Worm (Caenorhabditis elegans) whole organism, young adult: Measurements from ENCODE around the gene sqv-3.

Source experiments
- B0336.3 ChIP-seq: fragments of 200-800 bp; sonication (Bioruptor generic); IDR thresholded peaks from 2 replicates; pipeline ENCODE4 v1.3.6; 2022; ENCODE audit warnings: missing genetic modification characterization, missing compliant biosample characterization
- F33H1.4 ChIP-seq: fragments of 200-800 bp; sonication (Bioruptor generic); IDR thresholded peaks from 2 replicates; pipeline ENCODE4 v1.3.6; 2022; ENCODE audit warnings: missing genetic modification reagents, missing genetic modification characterization, missing compliant biosample characterization
- F49E8.2 ChIP-seq: sonication (generic microtip); optimal IDR thresholded peaks from 3 replicates; lab custom pipeline; 2017; ENCODE audit warnings: missing genetic modification characterization, mild to moderate bottlenecking, missing compliant biosample characterization, antibody characterized with exemption, moderate library complexity; ENCODE audit not compliant: insufficient read depth
- F55B11.4 ChIP-seq: sonication (generic microtip); optimal IDR thresholded peaks from 2 replicates; lab custom pipeline; 2016; ENCODE audit warnings: missing compliant biosample characterization, missing genetic modification characterization, borderline replicate concordance; ENCODE audit not compliant: insufficient read depth
- T07F8.4 ChIP-seq: sonication (generic microtip); optimal IDR thresholded peaks from 2 replicates; lab custom pipeline; 2016; ENCODE audit warnings: mild to moderate bottlenecking, missing genetic modification characterization, moderate library complexity, missing compliant biosample characterization
- Y53F4B.3 ChIP-seq: fragments of 200-800 bp; sonication (Bioruptor generic); IDR thresholded peaks from 2 replicates; pipeline ENCODE4 v1.3.6; 2022; ENCODE audit warnings: missing genetic modification reagents, missing genetic modification characterization, missing compliant biosample characterization
- Y53G8AR.9 ChIP-seq: fragments of 200-800 bp; sonication (Bioruptor generic); conservative IDR thresholded peaks from 2 replicates; pipeline ENCODE4 v1.3.6; 2022; ENCODE audit warnings: missing genetic modification reagents, missing genetic modification characterization, missing compliant biosample characterization
- Y56A3A.18 ChIP-seq: fragments of 200-800 bp; sonication (Bioruptor generic); IDR thresholded peaks from 2 replicates; pipeline ENCODE4 v1.3.6; 2022; ENCODE audit warnings: missing genetic modification reagents, missing genetic modification characterization, missing compliant biosample characterization
- Y79H2A.3 ChIP-seq: fragments of 200-800 bp; sonication (Bioruptor generic); conservative IDR thresholded peaks from 2 replicates; pipeline ENCODE4 v1.3.6; 2022; ENCODE audit warnings: missing genetic modification reagents, missing genetic modification characterization, missing compliant biosample characterization
- Y95B8A.8 ChIP-seq: fragments of 200-800 bp; sonication (Bioruptor generic); IDR thresholded peaks from 2 replicates; pipeline ENCODE4 v1.3.6; 2022; ENCODE audit warnings: missing genetic modification reagents, missing genetic modification characterization, missing compliant biosample characterization
- ZK185.1 ChIP-seq: sonication (generic microtip); optimal IDR thresholded peaks from 2 replicates; lab custom pipeline; 2016; ENCODE audit warnings: mild to moderate bottlenecking, missing genetic modification characterization, missing compliant biosample characterization; ENCODE audit not compliant: poor library complexity, severe bottlenecking
- ama-1 ChIP-seq, 3 experiments: fragments of 150-350 bp in 1 of 3; sonication (generic microtip) in 2 of 3; optimal IDR thresholded peaks; 2 replicates each; lab custom pipeline; 2014 to 2018; ENCODE audit warnings: missing biosample characterization in 2 of 3, missing genetic modification characterization in 2 of 3, missing genetic modification reagents in 2 of 3
- aptf-2 ChIP-seq: fragments of 200-800 bp; sonication (Bioruptor generic); conservative IDR thresholded peaks from 2 replicates; pipeline ENCODE4 v1.3.6; 2022; ENCODE audit warnings: missing genetic modification reagents, missing genetic modification characterization, missing compliant biosample characterization
- aptf-3 ChIP-seq: fragments of 200-800 bp; sonication (Bioruptor generic); IDR thresholded peaks from 2 replicates; pipeline ENCODE4 v1.3.6; 2022; ENCODE audit warnings: missing genetic modification characterization, missing compliant biosample characterization
- athp-1 ChIP-seq: sonication (generic microtip); optimal IDR thresholded peaks from 2 replicates; lab custom pipeline; 2017; ENCODE audit warnings: mild to moderate bottlenecking, missing genetic modification characterization, missing compliant biosample characterization
- attf-6 ChIP-seq: fragments of 200-800 bp; sonication (Bioruptor generic); IDR thresholded peaks from 2 replicates; pipeline ENCODE4 v1.3.6; 2022; ENCODE audit warnings: missing genetic modification reagents, missing genetic modification characterization, missing compliant biosample characterization
- bed-1 ChIP-seq: fragments of 200-800 bp; sonication (Bioruptor generic); IDR thresholded peaks from 2 replicates; pipeline ENCODE4 v1.3.6; 2022; ENCODE audit warnings: missing genetic modification reagents, missing genetic modification characterization, missing compliant biosample characterization
- cebp-1 ChIP-seq, 2 experiments: fragments of 200-800 bp in 1 of 2; sonication (Bioruptor generic) in 1 of 2; sonication (generic microtip) in 1 of 2; IDR thresholded peaks in 1 of 2; optimal IDR thresholded peaks in 1 of 2; 2 replicates each; pipeline versions ENCODE4 v1.3.6 to Lab custom; 2017 to 2022; ENCODE audit warnings: missing compliant biosample characterization in 2 of 2, missing genetic modification characterization in 2 of 2, mild to moderate bottlenecking in 1 of 2, missing genetic modification reagents in 1 of 2, moderate library complexity in 1 of 2
- ceh-100 ChIP-seq: fragments of 200-800 bp; sonication (Bioruptor generic); IDR thresholded peaks from 2 replicates; pipeline ENCODE4 v1.3.6; 2022; ENCODE audit warnings: missing genetic modification reagents, missing genetic modification characterization, missing compliant biosample characterization
- ceh-40 ChIP-seq: fragments of 200-800 bp; sonication (Bioruptor generic); IDR thresholded peaks from 2 replicates; pipeline ENCODE4 v1.3.6; 2022; ENCODE audit warnings: missing genetic modification characterization, missing compliant biosample characterization
- ceh-79 ChIP-seq: sonication (generic microtip); optimal IDR thresholded peaks from 2 replicates; lab custom pipeline; 2017; ENCODE audit warnings: mild to moderate bottlenecking, missing genetic modification characterization, missing compliant biosample characterization
- die-1 ChIP-seq: sonication (generic microtip); optimal IDR thresholded peaks from 2 replicates; lab custom pipeline; 2016; ENCODE audit warnings: missing genotype, mild to moderate bottlenecking, missing genetic modification characterization, missing compliant biosample characterization
- dox-1 ChIP-seq: fragments of 200-800 bp; sonication (Bioruptor generic); IDR thresholded peaks from 2 replicates; pipeline ENCODE4 v1.3.6; 2022; ENCODE audit warnings: missing genetic modification reagents, missing genetic modification characterization, missing compliant biosample characterization
- efl-1 ChIP-seq: fragments of 150-350 bp; optimal IDR thresholded peaks from 2 replicates; lab custom pipeline; 2014; ENCODE audit warnings: missing biosample characterization, missing genetic modification reagents, missing genetic modification characterization
- egl-18 ChIP-seq: fragments of 200-800 bp; sonication (Bioruptor generic); IDR thresholded peaks from 2 replicates; pipeline ENCODE4 v1.3.6; 2022; ENCODE audit warnings: missing genetic modification reagents, missing genetic modification characterization, missing compliant biosample characterization
- ekl-4 ChIP-seq: fragments of 200-800 bp; sonication (Bioruptor generic); IDR thresholded peaks from 2 replicates; pipeline ENCODE4 v1.3.6; 2022; ENCODE audit warnings: missing genetic modification reagents, missing genetic modification characterization, missing compliant biosample characterization
- him-1 ChIP-seq: sonication (generic microtip); optimal IDR thresholded peaks from 2 replicates; lab custom pipeline; 2016; ENCODE audit warnings: missing genotype, missing genetic modification reagents, missing genetic modification characterization, missing compliant biosample characterization
- hmg-1.2 ChIP-seq: fragments of 200-800 bp; sonication (Bioruptor generic); IDR thresholded peaks from 2 replicates; pipeline ENCODE4 v1.3.6; 2022; ENCODE audit warnings: missing genetic modification reagents, missing genetic modification characterization, missing compliant biosample characterization
- hrde-1 ChIP-seq: sonication (generic microtip); optimal IDR thresholded peaks from 2 replicates; lab custom pipeline; 2016; ENCODE audit warnings: missing genetic modification characterization, mild to moderate bottlenecking, missing compliant biosample characterization, moderate library complexity, missing genotype, missing genetic modification reagents, borderline replicate concordance
- hsf-1 ChIP-seq: fragments of 200-800 bp; sonication (Bioruptor generic); IDR thresholded peaks from 2 replicates; pipeline ENCODE4 v1.3.6; 2022; ENCODE audit warnings: missing genetic modification reagents, missing genetic modification characterization, missing compliant biosample characterization
- lag-1 ChIP-seq: fragments of 200-800 bp; sonication (Bioruptor generic); IDR thresholded peaks from 2 replicates; pipeline ENCODE4 v1.3.6; 2022; ENCODE audit warnings: missing genetic modification reagents, missing genetic modification characterization, missing compliant biosample characterization
- lin-26 ChIP-seq: fragments of 200-800 bp; sonication (Bioruptor generic); IDR thresholded peaks from 2 replicates; pipeline ENCODE4 v1.3.6; 2022; ENCODE audit warnings: missing genetic modification reagents, missing genetic modification characterization, missing compliant biosample characterization
- lin-35 ChIP-seq, 3 experiments: fragments of 150-350 bp in 2 of 3; sonication (generic microtip) in 1 of 3; optimal IDR thresholded peaks; 2 replicates each; lab custom pipeline; 2014 to 2018; ENCODE audit warnings: missing biosample characterization in 3 of 3, missing genetic modification characterization in 3 of 3, missing genetic modification reagents in 3 of 3
- lir-1 ChIP-seq: fragments of 200-800 bp; sonication (Bioruptor generic); conservative IDR thresholded peaks from 2 replicates; pipeline ENCODE4 v1.3.6; 2022; ENCODE audit warnings: missing genetic modification reagents, missing genetic modification characterization, missing compliant biosample characterization
- madf-8 ChIP-seq: fragments of 200-800 bp; sonication (Bioruptor generic); conservative IDR thresholded peaks from 2 replicates; pipeline ENCODE4 v1.3.6; 2022; ENCODE audit warnings: missing genetic modification reagents, missing genetic modification characterization, missing compliant biosample characterization
- nhr-179 ChIP-seq: sonication (generic microtip); optimal IDR thresholded peaks from 2 replicates; lab custom pipeline; 2016; ENCODE audit warnings: mild to moderate bottlenecking, missing genetic modification characterization, missing compliant biosample characterization
- nhr-90 ChIP-seq: sonication (generic microtip); optimal IDR thresholded peaks from 2 replicates; lab custom pipeline; 2016; ENCODE audit warnings: missing genotype, mild to moderate bottlenecking, missing genetic modification characterization, missing compliant biosample characterization
- pha-4 ChIP-seq: fragments of 150-350 bp; sonication (generic microtip); optimal IDR thresholded peaks from 2 replicates; lab custom pipeline; 2014; ENCODE audit warnings: missing biosample characterization, missing genetic modification reagents, missing genetic modification characterization
- sea-2 ChIP-seq: fragments of 200-800 bp; sonication (Bioruptor generic); IDR thresholded peaks from 2 replicates; pipeline ENCODE4 v1.3.6; 2022; ENCODE audit warnings: missing genetic modification characterization, missing compliant biosample characterization
- snpc-1.1 ChIP-seq: sonication (generic microtip); optimal IDR thresholded peaks from 2 replicates; lab custom pipeline; 2017; ENCODE audit warnings: missing genetic modification characterization, mild to moderate bottlenecking, missing compliant biosample characterization, antibody characterized with exemption, moderate library complexity, missing genotype, missing genetic modification reagents; ENCODE audit not compliant: insufficient read depth
- snpc-3.4 ChIP-seq: sonication (generic microtip); optimal IDR thresholded peaks from 2 replicates; lab custom pipeline; 2017; ENCODE audit warnings: missing genetic modification characterization, mild to moderate bottlenecking, missing compliant biosample characterization, antibody characterized with exemption, moderate library complexity, missing genotype, missing genetic modification reagents
- snpc-4 ChIP-seq, 5 experiments: fragments of 150-350 bp in 1 of 5; sonication (generic microtip) in 4 of 5; optimal IDR thresholded peaks; 2 replicates each; lab custom pipeline; 2014 to 2018; ENCODE audit warnings: missing genetic modification characterization in 5 of 5, missing biosample characterization in 3 of 5, antibody characterized with exemption in 2 of 5, mild to moderate bottlenecking in 2 of 5, missing compliant biosample characterization in 2 of 5, missing genotype in 2 of 5, moderate library complexity in 2 of 5, missing genetic modification reagents in 1 of 5
- sptf-2 ChIP-seq: fragments of 200-800 bp; sonication (Bioruptor generic); optimal IDR thresholded peaks from 2 replicates; lab custom pipeline; 2018; ENCODE audit warnings: mild to moderate bottlenecking, missing genetic modification characterization, missing compliant biosample characterization
- ztf-18 ChIP-seq: sonication (generic microtip); optimal IDR thresholded peaks from 2 replicates; lab custom pipeline; 2016; ENCODE audit warnings: missing genotype, mild to moderate bottlenecking, missing genetic modification characterization, missing compliant biosample characterization
- ztf-25 ChIP-seq: fragments of 200-800 bp; sonication (Bioruptor generic); IDR thresholded peaks from 2 replicates; pipeline ENCODE4 v1.3.6; 2022; ENCODE audit warnings: missing genetic modification reagents, missing genetic modification characterization, missing compliant biosample characterization
- ztf-26 ChIP-seq: sonication (generic microtip); optimal IDR thresholded peaks from 2 replicates; lab custom pipeline; 2017; ENCODE audit warnings: missing genetic modification characterization, missing compliant biosample characterization

sqv-3 gene

DNA sequence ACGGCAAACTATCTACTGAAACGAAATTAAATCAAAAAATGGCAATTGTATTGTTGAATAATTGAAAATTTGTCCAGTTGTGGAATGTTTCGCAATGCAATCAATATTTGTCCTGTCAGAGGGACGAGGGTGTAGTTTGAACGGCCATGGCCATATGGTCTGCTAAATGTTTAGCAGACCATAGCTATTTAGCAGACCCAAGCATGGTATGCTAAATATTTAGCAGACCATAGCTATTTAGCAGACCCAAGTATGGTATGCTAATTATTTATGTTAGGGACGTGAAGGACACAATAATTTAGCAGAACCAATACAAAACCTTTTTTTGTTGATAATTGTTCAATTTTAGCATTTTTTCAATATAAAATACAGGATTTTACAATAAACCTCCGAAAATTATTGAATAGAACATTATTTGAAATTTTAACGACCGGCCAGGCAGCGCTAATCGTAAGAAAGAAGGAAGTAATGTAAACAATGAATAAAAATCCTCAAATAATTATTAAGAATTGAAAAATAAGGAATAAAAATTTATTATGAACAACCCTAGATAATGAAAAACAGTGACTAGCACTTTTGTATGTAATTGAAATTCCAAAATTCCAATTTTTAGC lies 24.9 kb upstream of the sqv-3 start, which contains the start of gene riok-3 (continued):
- TF ChIP-seq Y56A3A.18 = peak; percentile 10; the same call in 1 of the 2 replicates
- TF ChIP-seq ekl-4 (GFP tag; lab: Robert Waterston, UW) = peak; percentile 50
- TF ChIP-seq egl-18 (GFP tag; lab: Robert Waterston, UW) = no peak
- no peak for TF ChIP-seq ceh-40 (GFP tag; lab: Robert Waterston, UW)
- TF ChIP-seq B0336.3 (GFP tag; lab: Robert Waterston, UW) = no peak
- peak; percentile 36 for TF ChIP-seq ztf-26
- TF ChIP-seq bed-1 (GFP tag; lab: Robert Waterston, UW) = no peak
- no peak for TF ChIP-seq snpc-4 (GFP tag; optimal IDR thresholded peaks at IDR 0.05; lab: Kevin White, UChicago)
- TF ChIP-seq snpc-4 (tag; optimal IDR thresholded peaks at IDR 0.05; lab: Kevin White, UChicago) = no peak
- no peak for TF ChIP-seq Y53F4B.3 (GFP tag; lab: Robert Waterston, UW)
- TF ChIP-seq aptf-2 (GFP tag; lab: Robert Waterston, UW) = no peak
- no peak for TF ChIP-seq F33H1.4 (GFP tag; lab: Robert Waterston, UW)
- TF ChIP-seq madf-8 = no peak
- TF ChIP-seq ceh-79 (tag; lab: Kevin White, UChicago) = no peak
- TF ChIP-seq lin-26 (GFP tag; lab: Robert Waterston, UW) = 0 out of 2 replicates have a peak, but pooled peaks have one; percentile 25
- TF ChIP-seq pha-4 = no peak
- TF ChIP-seq lin-35 (GFP tag; optimal IDR thresholded peaks at IDR 0.05; lab: Kevin White, UChicago) = no peak
- no peak for TF ChIP-seq ztf-25
- no peak for TF ChIP-seq T07F8.4 (tag; lab: Kevin White, UChicago)
- no peak for TF ChIP-seq aptf-3 (GFP tag; lab: Robert Waterston, UW)
- TF ChIP-seq attf-6 (GFP tag; lab: Robert Waterston, UW) = no peak
- no peak for TF ChIP-seq efl-1
- no peak for TF ChIP-seq ama-1 (optimal IDR thresholded peaks at IDR 0.05; lab: Kevin White, UChicago)
- TF ChIP-seq ama-1 (GFP tag; optimal IDR thresholded peaks at IDR 0.05; lab: Kevin White, UChicago) = no peak
- no peak for TF ChIP-seq hmg-1.2
- TF ChIP-seq snpc-3.4 (tag; lab: Kevin White, UChicago) = no peak
- no peak for TF ChIP-seq sea-2 (GFP tag; lab: Robert Waterston, UW)
- TF ChIP-seq Y53G8AR.9 (GFP tag; lab: Robert Waterston, UW) = peak; percentile 75
- TF ChIP-seq Y79H2A.3 (GFP tag; lab: Robert Waterston, UW) = 0 out of 2 replicates have a peak, but pooled peaks have one; percentile 68
- no peak for TF ChIP-seq snpc-1.1 (tag; lab: Kevin White, UChicago)
- no peak for TF ChIP-seq nhr-90 (tag; lab: Kevin White, UChicago)
- TF ChIP-seq sptf-2 (GFP tag; lab: Kevin White, UChicago) = no peak
- TF ChIP-seq ZK185.1 (tag; lab: Kevin White, UChicago) = peak; percentile 40
- no peak for TF ChIP-seq lir-1
- no peak for TF ChIP-seq ztf-18 (tag; lab: Kevin White, UChicago)
- no peak for TF ChIP-seq F55B11.4 (tag; lab: Kevin White, UChicago)
- no peak for TF ChIP-seq die-1
- no peak for TF ChIP-seq lag-1
- TF ChIP-seq, all 124 proteins: peak for 27

DNA sequence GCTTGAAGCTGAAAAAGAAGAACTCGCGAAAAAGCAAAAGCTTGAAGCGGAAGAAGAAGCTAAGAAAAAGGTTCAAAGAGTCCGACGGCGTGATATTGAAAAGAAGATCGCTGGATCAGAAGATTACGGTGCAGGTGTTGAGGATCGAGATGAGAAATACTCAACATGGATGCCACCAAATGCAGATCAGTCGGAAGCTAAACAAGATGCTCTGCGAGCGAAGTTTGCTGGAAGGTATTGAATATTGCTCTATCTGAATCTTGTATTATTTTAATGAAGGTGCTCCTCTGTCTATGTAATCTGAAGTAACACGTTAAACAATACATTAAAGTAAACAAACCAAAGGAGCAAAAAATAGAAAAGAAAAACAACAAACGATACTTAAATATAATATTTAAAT lies 21.9 kb upstream of the sqv-3 start:
- no peak for TF ChIP-seq cebp-1 (GFP tag; IDR thresholded peaks at IDR 0.05; lab: Robert Waterston, UW)
- no peak for TF ChIP-seq cebp-1 (tag; optimal IDR thresholded peaks at IDR 0.05; lab: Kevin White, UChicago)
- TF ChIP-seq ceh-100 (GFP tag; lab: Robert Waterston, UW) = no peak
- TF ChIP-seq snpc-3.4 (tag; lab: Kevin White, UChicago) = no peak
- 0 out of 2 replicates have a peak, but pooled peaks have one; percentile 21 for TF ChIP-seq Y79H2A.3 (GFP tag; lab: Robert Waterston, UW)
- peak; percentile 9 for TF ChIP-seq F49E8.2 (tag; lab: Kevin White, UChicago)
- TF ChIP-seq dox-1 (GFP tag; lab: Robert Waterston, UW) = 0 out of 2 replicates have a peak, but pooled peaks have one; percentile 29
- peak; percentile 4 for TF ChIP-seq athp-1 (tag; lab: Kevin White, UChicago)
- peak; percentile 53; the same call in 1 of the 2 replicates for TF ChIP-seq hsf-1 (GFP tag; lab: Robert Waterston, UW)
- peak; percentile 2 for TF ChIP-seq hrde-1 (tag; lab: Kevin White, UChicago)
- TF ChIP-seq lin-26 (GFP tag; lab: Robert Waterston, UW) = peak; percentile 51
- no peak for TF ChIP-seq nhr-179 (tag; lab: Kevin White, UChicago)
- 0 out of 2 replicates have a peak, but pooled peaks have one; percentile 67 for TF ChIP-seq Y95B8A.8 (GFP tag; lab: Robert Waterston, UW)
- peak; percentile 73 for TF ChIP-seq him-1 (tag; lab: Kevin White, UChicago)
